Worm (Caenorhabditis elegans): ENCODE results near the gene grd-6.

The grd-6 gene

DNA sequence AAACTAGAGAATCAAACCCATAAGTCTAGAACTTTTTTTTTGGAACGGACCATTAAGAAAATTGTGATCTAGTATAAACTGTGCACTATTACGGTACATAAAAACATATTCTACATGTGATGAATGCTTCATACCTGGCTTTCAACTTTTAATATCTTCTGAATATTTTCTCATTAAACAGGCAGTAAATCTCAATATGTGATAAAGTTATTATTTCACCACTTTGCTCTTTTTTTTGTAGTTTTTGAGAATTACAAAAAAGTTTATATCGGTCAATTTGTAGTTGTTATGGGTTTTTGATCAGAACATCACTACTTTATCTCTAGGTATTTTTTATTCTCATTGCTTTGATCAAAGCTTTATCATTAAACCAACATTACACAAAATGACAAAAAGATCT is 2.7 kb downstream of the grd-6 start:
- TF ChIP-seq ceh-83 (GFP tag; optimal IDR thresholded peaks at IDR 0.05) (no peak), nhr-2 (tag; optimal IDR thresholded peaks at IDR 0.05) (no peak), elt-3 (tag; optimal IDR thresholded peaks at IDR 0.05) (no peak), mls-2 (tag; optimal IDR thresholded peaks at IDR 0.05) (no peak), mab-5 (tag; optimal IDR thresholded peaks at IDR 0.05) (no peak), unc-39 (tag; optimal IDR thresholded peaks at IDR 0.05) (no peak), nhr-12 (tag; optimal IDR thresholded peaks at IDR 0.05) (no peak), M03D4.4 (tag; optimal IDR thresholded peaks at IDR 0.05) (no peak), bed-3 (GFP tag; optimal IDR thresholded peaks at IDR 0.05) (no peak), elt-1 (tag; optimal IDR thresholded peaks at IDR 0.05; ENCODE audit: borderline replicate concordance, insufficient read depth) (no peak), tbx-8 (GFP tag; optimal IDR thresholded peaks at IDR 0.05) (no peak), cnd-1 (tag; optimal IDR thresholded peaks at IDR 0.05) (no peak), ztf-11 (tag; optimal IDR thresholded peaks at IDR 0.05) (no peak), ces-1 (GFP tag; optimal IDR thresholded peaks at IDR 0.05) (no peak), unc-120 (tag; optimal IDR thresholded peaks at IDR 0.05; ENCODE audit: poor library complexity, severe bottlenecking) (no peak)

- TF ChIP-seq unc-39 (tag; optimal IDR thresholded peaks at IDR 0.05) (no peak), nhr-237 (tag; optimal IDR thresholded peaks at IDR 0.05) (no peak), nhr-2 (tag; optimal IDR thresholded peaks at IDR 0.05) (no peak), hlh-1 (tag; optimal IDR thresholded peaks at IDR 0.05) (no peak)
These were observed 3.3 kb downstream of the grd-6 start for ce11 chrV:9224981-9225380.

- no peak for TF ChIP-seq mab-5 (tag; optimal IDR thresholded peaks at IDR 0.05)
- TF ChIP-seq flh-1 (GFP tag; optimal IDR thresholded peaks at IDR 0.05): no peak
- TF ChIP-seq ces-1 (GFP tag; optimal IDR thresholded peaks at IDR 0.05): peak; percentile 51
These were observed 4.0 kb downstream of the grd-6 start, which contains the start of gene F07C3.2 for ce11 chrV:9225675-9226144. Gene F07C3.2 (plus strand): TSS chrV:9226094.

DNA sequence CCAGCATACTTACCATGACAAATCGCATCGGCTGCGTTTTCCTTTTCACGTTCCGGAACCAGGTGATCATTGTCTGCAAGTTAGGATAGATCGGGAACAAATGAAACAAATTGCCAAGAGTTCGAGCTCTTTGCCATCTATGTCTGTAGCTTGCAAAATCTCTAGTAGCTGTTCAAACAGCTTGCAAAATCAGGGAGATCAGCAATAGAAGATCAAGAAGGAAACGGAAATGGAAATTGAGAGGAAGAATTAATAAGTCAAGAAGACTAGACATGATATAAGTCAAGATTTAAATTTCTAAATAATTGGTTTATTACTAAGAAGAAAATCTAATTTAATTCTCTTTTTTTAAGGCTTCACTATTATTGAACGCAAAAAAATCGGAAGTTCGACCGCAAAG is 10.6 kb downstream of the grd-6 start, which contains the start of gene F07C3.3:
Gene F07C3.3, minus strand, starts transcription at position 101 of the 400 bp plus-strand sequence.
- TF ChIP-seq nhr-76 (tag; optimal IDR thresholded peaks at IDR 0.05) (no peak), mep-1 (tag; optimal IDR thresholded peaks at IDR 0.05) (no peak), sptf-1 (tag; optimal IDR thresholded peaks at IDR 0.05) (no peak), hlh-1 (tag; optimal IDR thresholded peaks at IDR 0.05) (no peak), unc-62 (GFP tag; optimal IDR thresholded peaks at IDR 0.05) (no peak), ham-2 (GFP tag; optimal IDR thresholded peaks at IDR 0.05) (no peak), mls-2 (tag; optimal IDR thresholded peaks at IDR 0.05) (no peak), pha-4 (tag; optimal IDR thresholded peaks at IDR 0.05) (no peak), unc-39 (tag; optimal IDR thresholded peaks at IDR 0.05) (no peak), snpc-4 (tag; optimal IDR thresholded peaks at IDR 0.05) (no peak), lin-13 (tag; optimal IDR thresholded peaks at IDR 0.05) (no peak), ztf-11 (tag; optimal IDR thresholded peaks at IDR 0.05) (no peak)

- peak; percentile 13 for TF ChIP-seq lin-13 (tag; optimal IDR thresholded peaks at IDR 0.05)
- TF ChIP-seq elt-3 (tag; optimal IDR thresholded peaks at IDR 0.05): no peak
- TF ChIP-seq elt-1 (tag; optimal IDR thresholded peaks at IDR 0.05; ENCODE audit: borderline replicate concordance, insufficient read depth): no peak
- TF ChIP-seq ceh-39 (tag; optimal IDR thresholded peaks at IDR 0.05): no peak
- no peak for TF ChIP-seq tbx-8 (GFP tag; optimal IDR thresholded peaks at IDR 0.05)
- no peak for TF ChIP-seq flh-1 (GFP tag; optimal IDR thresholded peaks at IDR 0.05)
- no peak for TF ChIP-seq M03D4.4 (tag; optimal IDR thresholded peaks at IDR 0.05)
- peak; percentile 55 for TF ChIP-seq unc-120 (tag; optimal IDR thresholded peaks at IDR 0.05; ENCODE audit: poor library complexity, severe bottlenecking)
- TF ChIP-seq lsy-2 (tag; optimal IDR thresholded peaks at IDR 0.05): peak; percentile 21
- no peak for TF ChIP-seq blmp-1 (tag; optimal IDR thresholded peaks at IDR 0.05)
- no peak for TF ChIP-seq pha-4 (tag; optimal IDR thresholded peaks at IDR 0.05)
- TF ChIP-seq sptf-1 (tag; optimal IDR thresholded peaks at IDR 0.05): no peak
- no peak for TF ChIP-seq sem-2 (GFP tag; optimal IDR thresholded peaks at IDR 0.05)
- no peak for TF ChIP-seq snpc-4 (tag; optimal IDR thresholded peaks at IDR 0.05)
- no peak for TF ChIP-seq nhr-76 (tag; optimal IDR thresholded peaks at IDR 0.05)
- TF ChIP-seq unc-39 (tag; optimal IDR thresholded peaks at IDR 0.05): no peak
- no peak for TF ChIP-seq mls-2 (tag; optimal IDR thresholded peaks at IDR 0.05)
- no peak for TF ChIP-seq nhr-2 (tag; optimal IDR thresholded peaks at IDR 0.05)
- no peak for TF ChIP-seq drap-1 (GFP tag; optimal IDR thresholded peaks at IDR 0.05)
- TF ChIP-seq ham-2 (GFP tag; optimal IDR thresholded peaks at IDR 0.05): no peak
- no peak for TF ChIP-seq nhr-28 (tag; optimal IDR thresholded peaks at IDR 0.05)
- no peak for TF ChIP-seq nhr-12 (tag; optimal IDR thresholded peaks at IDR 0.05)
- TF ChIP-seq hlh-1 (tag; optimal IDR thresholded peaks at IDR 0.05): peak; percentile 36
- no peak for TF ChIP-seq cnd-1 (tag; optimal IDR thresholded peaks at IDR 0.05)
- peak; percentile 77 for TF ChIP-seq ces-1 (GFP tag; optimal IDR thresholded peaks at IDR 0.05)
- TF ChIP-seq mab-5 (tag; optimal IDR thresholded peaks at IDR 0.05): no peak
- TF ChIP-seq nhr-237 (tag; optimal IDR thresholded peaks at IDR 0.05): peak; percentile 69
- no peak for TF ChIP-seq unc-62 (GFP tag; optimal IDR thresholded peaks at IDR 0.05)
- TF ChIP-seq ceh-83 (GFP tag; optimal IDR thresholded peaks at IDR 0.05): no peak
- TF ChIP-seq bed-3 (GFP tag; optimal IDR thresholded peaks at IDR 0.05): no peak
- TF ChIP-seq mep-1 (tag; optimal IDR thresholded peaks at IDR 0.05): peak; percentile 69
- no peak for TF ChIP-seq ztf-11 (tag; optimal IDR thresholded peaks at IDR 0.05)
- no peak for TF ChIP-seq lin-32 (GFP tag; optimal IDR thresholded peaks at IDR 0.05)
- no peak for TF ChIP-seq zip-8 (tag; optimal IDR thresholded peaks at IDR 0.05)
- no peak for TF ChIP-seq ceh-43 (GFP tag; optimal IDR thresholded peaks at IDR 0.05)
These were observed 21.7 kb downstream of the grd-6 start, which contains the start of gene glo-4 for ce11 chrV:9243171-9243996. Gene glo-4 (minus strand): TSS chrV:9243221.

Data from whole organism, mixed stage, embryonic.